Fruit fly (Drosophila melanogaster): ENCODE measurements around the gene spen.
A peak's percentile ranks its signal among the peaks of the same experiment; 100 is the strongest.

The spen gene

DNA sequence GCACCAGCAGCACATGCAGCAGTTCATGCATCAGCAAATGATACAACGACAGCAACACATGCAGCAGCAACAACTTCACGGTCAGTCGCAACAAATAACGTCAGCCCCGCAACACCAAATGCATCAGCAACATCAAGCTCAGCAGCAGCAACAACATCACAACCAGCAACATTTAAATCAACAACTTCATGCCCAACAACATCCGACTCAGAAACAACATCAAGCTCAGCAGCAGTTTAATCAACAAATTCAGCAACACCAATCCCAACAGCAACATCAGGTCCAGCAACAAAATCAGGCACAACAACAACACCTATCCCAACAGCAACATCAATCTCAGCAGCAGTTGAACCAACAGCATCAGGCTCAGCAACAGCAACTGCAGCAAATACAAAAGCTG is 36.8 kb downstream of the spen start:
- TF ChIP-seq CG11504 (tag; optimal IDR thresholded peaks at IDR 0.05), result peak; percentile 96
- no peak for TF ChIP-seq Myb (GFP tag; optimal IDR thresholded peaks at IDR 0.05)

DNA sequence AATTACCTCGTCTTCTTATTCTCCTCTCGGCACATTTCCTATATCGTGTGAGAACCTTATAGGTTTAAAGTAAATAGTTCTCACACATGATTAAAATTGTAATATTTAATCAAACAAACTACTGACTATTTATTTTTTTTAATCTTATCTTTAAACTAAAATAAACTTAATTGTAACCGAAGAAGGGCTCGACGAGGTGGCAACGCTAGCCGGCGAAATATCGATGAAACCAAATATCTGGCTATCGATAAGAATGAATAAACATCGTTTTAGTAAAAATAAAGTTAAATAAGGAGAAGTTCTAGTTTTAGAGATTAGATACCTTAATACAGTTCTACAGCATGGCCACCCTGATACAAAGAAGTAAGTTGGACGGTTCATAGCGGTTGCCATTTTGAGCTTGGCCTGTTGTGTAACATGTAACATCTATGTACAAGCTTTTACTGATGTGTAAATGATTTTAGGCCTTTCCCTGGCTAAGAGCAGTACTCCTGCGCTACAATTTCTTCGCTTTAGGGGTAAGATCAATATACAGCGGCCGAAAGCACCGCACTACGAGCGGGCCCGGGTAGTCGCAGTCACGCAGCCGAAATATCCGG is 44.8 kb downstream of the spen start, which contains the start of gene mRpL10:
Gene mRpL10, plus strand, starts transcription at position 251 of the 599 bp plus-strand sequence.
- peak; percentile 90 for TF ChIP-seq BEAF-32 (GFP tag; optimal IDR thresholded peaks at IDR 0.05)
- peak; percentile 42 for TF ChIP-seq CG13424 (tag; optimal IDR thresholded peaks at IDR 0.05)
- peak; percentile 50 for TF ChIP-seq Ets65A (GFP tag)
- peak; percentile 62 for TF ChIP-seq tna (GFP tag; IDR thresholded peaks at IDR 0.05; ENCODE audit: partially characterized antibody)
- TF ChIP-seq Myb (GFP tag; optimal IDR thresholded peaks at IDR 0.05), result peak; percentile 37
- peak; percentile 28 for TF ChIP-seq vfl (GFP tag; optimal IDR thresholded peaks at IDR 0.05)
- TF ChIP-seq Max (GFP tag; optimal IDR thresholded peaks at IDR 0.05), result peak; percentile 78
- TF ChIP-seq row (GFP tag; IDR thresholded peaks at IDR 0.05), result peak; percentile 64
- TF ChIP-seq MBD-R2 (GFP tag; IDR thresholded peaks at IDR 0.05), result peak; percentile 80
- TF ChIP-seq Scr (GFP tag; IDR thresholded peaks at IDR 0.05; ENCODE audit: partially characterized antibody), result peak; percentile 93
- TF ChIP-seq nerfin-2 (GFP tag; IDR thresholded peaks at IDR 0.05; ENCODE audit: partially characterized antibody), result peak; percentile 75
- peak; percentile 91 for TF ChIP-seq chinmo (GFP tag; IDR thresholded peaks at IDR 0.05; ENCODE audit: partially characterized antibody)
- TF ChIP-seq crp (GFP tag; optimal IDR thresholded peaks at IDR 0.05), result no peak
- TF ChIP-seq hkb (optimal IDR thresholded peaks at IDR 0.05), result no peak
- 0 out of 2 replicates have a peak, but pooled peaks have one; percentile 24 for TF ChIP-seq hkb (GFP tag; IDR thresholded peaks at IDR 0.05)
- TF ChIP-seq knrl (GFP tag; IDR thresholded peaks at IDR 0.05; ENCODE audit: partially characterized antibody), result peak; percentile 91
- no peak for TF ChIP-seq pros (GFP tag; optimal IDR thresholded peaks at IDR 0.05)
- TF ChIP-seq vnd (GFP tag; IDR thresholded peaks at IDR 0.05; ENCODE audit: partially characterized antibody), result peak; percentile 82
- TF ChIP-seq dpn (GFP tag; optimal IDR thresholded peaks at IDR 0.05), result peak; percentile 28 to 46
- peak; percentile 46 for TF ChIP-seq dm (GFP tag; optimal IDR thresholded peaks at IDR 0.05)
- TF ChIP-seq CG16813 (GFP tag; IDR thresholded peaks at IDR 0.05; ENCODE audit: partially characterized antibody), result peak; percentile 87
- TF ChIP-seq CG2712 (tag; optimal IDR thresholded peaks at IDR 0.05), result peak; percentile 63
- peak; percentile 19 for TF ChIP-seq CG34376 (GFP tag; optimal IDR thresholded peaks at IDR 0.05)
- TF ChIP-seq Sin3A (optimal IDR thresholded peaks at IDR 0.05), result peak; percentile 19
- TF ChIP-seq Dref (GFP tag; IDR thresholded peaks at IDR 0.05), result peak; percentile 86
- peak; percentile 85 for TF ChIP-seq zen2 (GFP tag; IDR thresholded peaks at IDR 0.05; ENCODE audit: partially characterized antibody)
- TF ChIP-seq Ets97D (GFP tag; optimal IDR thresholded peaks at IDR 0.05), result peak; percentile 52
- peak; percentile 24 for TF ChIP-seq CG7556 (GFP tag; optimal IDR thresholded peaks at IDR 0.05)
- no peak for TF ChIP-seq aop (GFP tag; IDR thresholded peaks at IDR 0.05)
- no peak for TF ChIP-seq grau (tag; optimal IDR thresholded peaks at IDR 0.05)
- TF ChIP-seq ems (GFP tag; optimal IDR thresholded peaks at IDR 0.05), result peak; percentile 35
- TF ChIP-seq CG17829 (tag; optimal IDR thresholded peaks at IDR 0.05), result peak; percentile 48
- peak; percentile 34 for TF ChIP-seq gfzf (GFP tag; optimal IDR thresholded peaks at IDR 0.05)
- TF ChIP-seq fd102C (GFP tag; optimal IDR thresholded peaks at IDR 0.05), result no peak
- TF ChIP-seq Sry-β (GFP tag; optimal IDR thresholded peaks at IDR 0.05), result no peak
- no peak for TF ChIP-seq CG3065 (GFP tag; optimal IDR thresholded peaks at IDR 0.05)
- peak; percentile 94 for TF ChIP-seq amos (GFP tag; IDR thresholded peaks at IDR 0.05; ENCODE audit: partially characterized antibody)
- TF ChIP-seq gcm2 (GFP tag; optimal IDR thresholded peaks at IDR 0.05), result no peak
- TF ChIP-seq CG34422 (GFP tag; IDR thresholded peaks at IDR 0.05), result peak; percentile 36; the same call in 1 of the 3 replicates
- no peak for TF ChIP-seq CG43689 (GFP tag; IDR thresholded peaks at IDR 0.05)
- peak; percentile 60; the same call in 1 of the 2 replicates for TF ChIP-seq vvl (GFP tag; IDR thresholded peaks at IDR 0.05)
- TF ChIP-seq tin (GFP tag; optimal IDR thresholded peaks at IDR 0.05), result peak; percentile 8
- TF ChIP-seq CG11085 (GFP tag; IDR thresholded peaks at IDR 0.05), result no peak
- peak; percentile 37 for TF ChIP-seq CG8924 (tag; optimal IDR thresholded peaks at IDR 0.05)
- TF ChIP-seq CG11247 (GFP tag; IDR thresholded peaks at IDR 0.05), result no peak
- peak; percentile 81 for TF ChIP-seq hb (GFP tag; IDR thresholded peaks at IDR 0.05; ENCODE audit: partially characterized antibody)
